Fruit fly (Drosophila melanogaster): ENCODE data around the gene Gli.

DNA sequence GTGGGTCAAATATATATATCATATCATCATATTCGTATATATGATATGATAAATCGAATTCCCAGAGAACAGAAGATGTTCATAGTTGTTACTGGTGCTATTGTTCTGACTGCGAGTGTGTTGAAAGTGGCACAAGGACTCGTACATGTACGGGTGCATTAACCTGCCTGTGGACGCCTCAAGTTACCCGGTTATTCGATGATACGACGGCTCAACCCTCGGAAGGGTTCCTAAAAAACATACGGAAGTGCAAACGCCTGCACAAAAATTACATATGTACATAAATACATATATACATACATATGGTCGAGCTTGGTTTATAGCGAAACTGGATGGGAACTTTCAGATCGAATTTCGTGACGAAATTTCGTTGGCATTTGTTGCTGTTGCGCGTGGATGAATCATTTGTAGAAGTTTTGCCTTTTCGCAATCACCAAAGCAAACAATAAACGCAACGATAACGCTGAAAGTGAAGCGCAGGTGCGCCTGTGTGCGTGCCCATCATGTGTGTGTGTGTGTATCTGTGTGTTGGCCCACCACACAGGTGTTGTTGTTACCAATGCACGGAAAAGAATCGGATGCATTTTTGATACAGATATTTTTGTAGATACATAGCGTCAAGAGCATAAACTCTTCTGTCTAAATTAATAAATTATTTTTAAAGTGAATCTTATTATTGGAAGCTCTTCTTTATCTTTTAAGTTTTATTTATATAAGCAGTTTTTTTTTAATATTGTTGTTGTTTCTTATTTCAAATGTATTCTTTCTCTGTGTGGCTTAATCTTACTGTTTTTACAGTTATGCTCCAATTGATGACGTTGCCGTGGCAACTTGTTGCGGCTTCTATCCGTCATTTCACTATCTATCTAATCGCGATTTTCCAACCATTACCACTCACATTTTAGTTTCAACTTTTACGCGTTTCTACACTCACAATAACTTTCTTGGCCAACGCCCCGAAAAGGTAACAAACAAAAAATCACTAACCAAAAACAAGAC lies 850 bp downstream of the Gli start:
- no peak for TF ChIP-seq psq (optimal IDR thresholded peaks at IDR 0.05)
- no peak for TF ChIP-seq Dll (optimal IDR thresholded peaks at IDR 0.05)
